Worm (Caenorhabditis elegans) whole organism, young adult: ENCODE data around the gene srlf-35.

Source experiments
- bed-2 ChIP-seq: fragments of 200-800 bp; sonication (Bioruptor generic); IDR thresholded peaks from 2 replicates; pipeline ENCODE4 v1.3.6; 2022; ENCODE audit warnings: missing genetic modification reagents, missing genetic modification characterization, missing compliant biosample characterization
- cebp-2 ChIP-seq: fragments of 200-800 bp; sonication (Bioruptor generic); IDR thresholded peaks from 2 replicates; pipeline ENCODE4 v1.3.6; 2022; ENCODE audit warnings: missing genetic modification characterization, missing compliant biosample characterization
- ceh-40 ChIP-seq: fragments of 200-800 bp; sonication (Bioruptor generic); IDR thresholded peaks from 2 replicates; pipeline ENCODE4 v1.3.6; 2022; ENCODE audit warnings: missing genetic modification characterization, missing compliant biosample characterization
- dox-1 ChIP-seq: fragments of 200-800 bp; sonication (Bioruptor generic); IDR thresholded peaks from 2 replicates; pipeline ENCODE4 v1.3.6; 2022; ENCODE audit warnings: missing genetic modification reagents, missing genetic modification characterization, missing compliant biosample characterization
- pha-4 ChIP-seq: fragments of 150-350 bp; sonication (generic microtip); optimal IDR thresholded peaks from 2 replicates; lab custom pipeline; 2014; ENCODE audit warnings: missing biosample characterization, missing genetic modification reagents, missing genetic modification characterization

DNA sequence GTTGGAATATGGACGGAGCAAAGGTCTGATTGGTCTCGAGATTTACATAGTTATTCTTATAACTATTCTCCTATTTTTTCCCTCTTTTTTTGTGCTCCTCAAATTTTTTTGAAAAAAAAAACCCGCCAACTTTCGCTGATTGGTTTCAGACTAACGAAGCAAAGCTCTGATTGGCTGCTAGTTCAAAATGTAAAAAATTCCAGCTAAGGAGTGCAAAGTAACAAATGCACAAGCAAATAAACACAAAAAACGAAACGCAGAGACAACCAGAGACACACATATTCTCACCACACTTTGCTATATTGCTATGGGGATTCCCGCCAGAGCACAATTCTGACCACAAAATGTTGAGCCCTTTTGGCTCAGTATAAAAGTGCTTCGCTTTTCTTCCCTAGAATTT, 6.4 kb upstream of the srlf-35 start, which contains the start of gene T01G6.1:
- no peak for TF ChIP-seq pha-4 (tag; lab: Kevin White, UChicago)
- TF ChIP-seq bed-2 (GFP tag; lab: Robert Waterston, UW) = no peak
- TF ChIP-seq cebp-2 = no peak
- no peak for TF ChIP-seq dox-1 (GFP tag; lab: Robert Waterston, UW)
- no peak for TF ChIP-seq ceh-40 (GFP tag; lab: Robert Waterston, UW)
